Fruit fly (Drosophila melanogaster) S2 (cell line): ENCODE measurements around the gene CG5913.
A peak's percentile ranks its signal among the peaks of the same experiment; 100 is the strongest.

Source experiments
- CG8478 ChIP-seq: fragments of >200 bp; optimal IDR thresholded peaks from 2 replicates; lab custom pipeline; 2018
- CTCF ChIP-seq, 2 experiments: fragments of >200 bp; optimal IDR thresholded peaks; 2 replicates each; lab custom pipeline; 2018

The CG5913 gene

dm6 chr3R:25893272-25893671 lies at the start of gene CG5913:
CG5913 (plus strand) TSS chr3R:25893495.
- TF ChIP-seq CTCF (optimal IDR thresholded peaks at IDR 0.05; lab: Kevin White, UChicago) (peak in 1 of 2 experiments; percentile 47), CG8478 (lab: Kevin White, UChicago) (no peak)

dm6 chr3R:25851224-25851682 lies 42.0 kb upstream of the CG5913 start, which contains the start of the genes CG14545 and CG5886:
CG14545 (minus strand) TSS chr3R:25851291.
CG5886 (plus strand) TSS chr3R:25851632.
- TF ChIP-seq CTCF (optimal IDR thresholded peaks at IDR 0.05; lab: Kevin White, UChicago), result peak; percentile 91 to 96
- TF ChIP-seq CG8478 (lab: Kevin White, UChicago), result no peak

- TF ChIP-seq CG8478 (lab: Kevin White, UChicago), result no peak
- no peak for TF ChIP-seq CTCF (optimal IDR thresholded peaks at IDR 0.05; lab: Kevin White, UChicago)
Measured at dm6 chr3R:25854825-25855224, 38.5 kb upstream of the CG5913 start.

dm6 chr3R:25855594-25856305 lies 37.5 kb upstream of the CG5913 start, which contains the start of gene CG5890:
CG5890 (plus strand) TSS chr3R:25856154.
- no peak for TF ChIP-seq CG8478 (lab: Kevin White, UChicago)
- TF ChIP-seq CTCF (optimal IDR thresholded peaks at IDR 0.05; lab: Kevin White, UChicago), result no peak

dm6 chr3R:25870389-25870788 lies 22.9 kb upstream of the CG5913 start:
- TF ChIP-seq CTCF (optimal IDR thresholded peaks at IDR 0.05; lab: Kevin White, UChicago) (no peak), CG8478 (lab: Kevin White, UChicago) (no peak)

dm6 chr3R:25876639-25877038 lies 16.7 kb upstream of the CG5913 start:
- TF ChIP-seq CG8478 (lab: Kevin White, UChicago) (no peak), CTCF (optimal IDR thresholded peaks at IDR 0.05; lab: Kevin White, UChicago) (peak; percentile 68 to 75)

dm6 chr3R:25877064-25877463 lies 16.2 kb upstream of the CG5913 start:
- no peak for TF ChIP-seq CG8478 (lab: Kevin White, UChicago)
- no peak for TF ChIP-seq CTCF (optimal IDR thresholded peaks at IDR 0.05; lab: Kevin White, UChicago)

- TF ChIP-seq CG8478 (lab: Kevin White, UChicago) (no peak), CTCF (optimal IDR thresholded peaks at IDR 0.05; lab: Kevin White, UChicago) (no peak)
Measured at dm6 chr3R:25879324-25879766, 13.9 kb upstream of the CG5913 start.

dm6 chr3R:25880198-25880970 lies 12.9 kb upstream of the CG5913 start:
- TF ChIP-seq CG8478 (lab: Kevin White, UChicago) (no peak), CTCF (optimal IDR thresholded peaks at IDR 0.05; lab: Kevin White, UChicago) (no peak)

dm6 chr3R:25880971-25881809 lies 12.1 kb upstream of the CG5913 start, which contains the start of gene Tsp96F:
Tsp96F (minus strand) TSS chr3R:25881427.
- peak; percentile 31 to 63 for TF ChIP-seq CTCF (optimal IDR thresholded peaks at IDR 0.05; lab: Kevin White, UChicago)
- no peak for TF ChIP-seq CG8478 (lab: Kevin White, UChicago)

- TF ChIP-seq CG8478 (lab: Kevin White, UChicago), result no peak
Measured at dm6 chr3R:25881915-25882314, 11.4 kb upstream of the CG5913 start, which contains the start of gene SppL. SppL (plus strand) TSS chr3R:25881984.

dm6 chr3R:25882606-25883266 lies 10.6 kb upstream of the CG5913 start:
- TF ChIP-seq CTCF (optimal IDR thresholded peaks at IDR 0.05; lab: Kevin White, UChicago) (no peak), CG8478 (lab: Kevin White, UChicago) (no peak)

dm6 chr3R:25883877-25884276 lies 9.4 kb upstream of the CG5913 start:
- TF ChIP-seq CG8478 (lab: Kevin White, UChicago), result no peak
- TF ChIP-seq CTCF (optimal IDR thresholded peaks at IDR 0.05; lab: Kevin White, UChicago), result no peak
